Fruit fly (Drosophila melanogaster): ENCODE measurements around the gene smid.

dm6 chr3L:7390004-7390403 is 8.6 kb downstream of the smid start:
- TF ChIP-seq pan (optimal IDR thresholded peaks at IDR 0.05) = no peak
- TF ChIP-seq Dll (optimal IDR thresholded peaks at IDR 0.05) = no peak
- no peak for TF ChIP-seq usp (GFP tag; optimal IDR thresholded peaks at IDR 0.05)

Data from whole organism.